Fruit fly (Drosophila melanogaster) whole organism, embryonic: ENCODE data around the gene CG6912.

Experiments
- Atf6 ChIP-seq: fragments of 200-800 bp; sonication (Bioruptor generic); IDR thresholded peaks from 2 replicates; pipeline ENCODE4 v1.3.6; 2022; ENCODE audit warnings: missing biosample characterization, missing genetic modification characterization
- B-H1 ChIP-seq: fragments of 200-800 bp; sonication (Bioruptor generic); IDR thresholded peaks from 3 replicates; pipeline ENCODE4 v1.3.6; 2022; ENCODE audit warnings: missing biosample characterization, missing genetic modification characterization
- CG11247 ChIP-seq: fragments of 200-800 bp; sonication (Bioruptor generic); IDR thresholded peaks from 2 replicates; pipeline ENCODE4 v1.3.6; 2022; ENCODE audit warnings: missing biosample characterization, missing genetic modification characterization
- CG13775 ChIP-seq: fragments of 200-800 bp; sonication (Bioruptor generic); optimal IDR thresholded peaks from 3 replicates; lab custom pipeline; 2017; ENCODE audit warnings: missing biosample characterization, mild to moderate bottlenecking, missing genetic modification characterization
- CG15073 ChIP-seq: fragments of 200-800 bp; sonication (Bioruptor generic); optimal IDR thresholded peaks from 2 replicates; lab custom pipeline; 2016; ENCODE audit warnings: missing biosample characterization, missing genetic modification characterization
- CG31388 ChIP-seq: fragments of 200-800 bp; sonication (Bioruptor generic); optimal IDR thresholded peaks from 2 replicates; lab custom pipeline; 2016; ENCODE audit warnings: missing biosample characterization, missing genetic modification characterization
- CG3163 ChIP-seq: fragments of 200-800 bp; sonication (Bioruptor generic); optimal IDR thresholded peaks from 3 replicates; lab custom pipeline; 2016; ENCODE audit warnings: missing biosample characterization, missing genetic modification characterization
- CG4707 ChIP-seq: fragments of 200-800 bp; sonication (Bioruptor generic); optimal IDR thresholded peaks from 2 replicates; lab custom pipeline; 2018; ENCODE audit warnings: missing biosample characterization, mild to moderate bottlenecking, missing genetic modification characterization, moderate library complexity
- CG8388 ChIP-seq: fragments of 200-800 bp; sonication (Bioruptor generic); optimal IDR thresholded peaks from 2 replicates; lab custom pipeline; 2019; ENCODE audit warnings: missing biosample characterization, mild to moderate bottlenecking, missing genetic modification characterization, moderate library complexity
- CG8944 ChIP-seq: fragments of 200-800 bp; sonication (Bioruptor generic); optimal IDR thresholded peaks from 3 replicates; lab custom pipeline; 2016; ENCODE audit warnings: missing biosample characterization, missing genetic modification characterization
- CG9932 ChIP-seq: fragments of 200-800 bp; sonication (Bioruptor generic); IDR thresholded peaks from 2 replicates; pipeline ENCODE4 v1.3.6; 2022; ENCODE audit warnings: missing biosample characterization, missing genetic modification characterization
- CkIIα-i1 ChIP-seq: fragments of 200-800 bp; sonication (Bioruptor generic); IDR thresholded peaks from 2 replicates; pipeline ENCODE4 v1.3.6; 2022; ENCODE audit warnings: missing biosample characterization, missing genetic modification characterization
- CrebB ChIP-seq: fragments of 200-800 bp; sonication (Bioruptor generic); optimal IDR thresholded peaks from 3 replicates; lab custom pipeline; 2018; ENCODE audit warnings: missing biosample characterization, mild to moderate bottlenecking, missing genetic modification characterization
- Drgx ChIP-seq: fragments of 200-800 bp; sonication (Bioruptor generic); IDR thresholded peaks from 2 replicates; pipeline ENCODE4 v1.3.6; 2022; ENCODE audit warnings: missing biosample characterization, missing genetic modification characterization
- Fer2 ChIP-seq: fragments of 200-800 bp; sonication (Bioruptor generic); optimal IDR thresholded peaks from 2 replicates; lab custom pipeline; 2018; ENCODE audit warnings: missing biosample characterization, mild to moderate bottlenecking, missing genetic modification characterization, moderate library complexity
- GATAe ChIP-seq: fragments of 200-800 bp; sonication (Bioruptor generic); conservative IDR thresholded peaks from 2 replicates; pipeline ENCODE4 v1.3.6; 2022; ENCODE audit warnings: missing biosample characterization, missing genetic modification characterization
- H2.0 ChIP-seq: fragments of 200-800 bp; sonication (Bioruptor generic); IDR thresholded peaks from 2 replicates; pipeline ENCODE4 v1.3.6; 2022; ENCODE audit warnings: missing biosample characterization, missing genetic modification characterization
- Hr78 ChIP-seq, 2 experiments: fragments of 200-800 bp in 1 of 2; fragments of >200 bp in 1 of 2; sonication (Bioruptor generic) in 1 of 2; optimal IDR thresholded peaks; 2 replicates each; lab custom pipeline; 2017 to 2019; ENCODE audit warnings: missing biosample characterization in 2 of 2, missing genetic modification characterization in 2 of 2, mild to moderate bottlenecking in 1 of 2, moderate library complexity in 1 of 2
- NfI ChIP-seq: fragments of 200-800 bp; sonication (Bioruptor generic); optimal IDR thresholded peaks from 3 replicates; lab custom pipeline; 2018; ENCODE audit warnings: missing biosample characterization, mild to moderate bottlenecking, missing genetic modification characterization, moderate library complexity
- Pdp1 ChIP-seq, 2 experiments: fragments of 200-800 bp; sonication (Bioruptor generic); optimal IDR thresholded peaks; 3 replicates each; lab custom pipeline; 2016; ENCODE audit warnings: missing biosample characterization in 2 of 2, missing genetic modification characterization in 2 of 2, mild to moderate bottlenecking in 1 of 2, moderate library complexity in 1 of 2
- Taf1 ChIP-seq: fragments of 200-800 bp; sonication (Bioruptor generic); IDR thresholded peaks from 2 replicates; pipeline ENCODE4 v1.3.6; 2022; ENCODE audit warnings: missing biosample characterization, missing genetic modification characterization
- cato ChIP-seq: fragments of 200-800 bp; sonication (Bioruptor generic); optimal IDR thresholded peaks from 2 replicates; lab custom pipeline; 2016; ENCODE audit warnings: missing biosample characterization, missing genetic modification characterization, borderline replicate concordance
- chinmo ChIP-seq: fragments of 200-800 bp; sonication (Bioruptor generic); IDR thresholded peaks from 4 replicates; pipeline ENCODE4 v1.3.6; 2022; ENCODE audit warnings: missing biosample characterization, missing genetic modification characterization; ENCODE audit not compliant: partially characterized antibody
- esg ChIP-seq: fragments of 200-800 bp; sonication (Bioruptor generic); conservative IDR thresholded peaks from 2 replicates; pipeline ENCODE4 v1.3.6; 2022; ENCODE audit warnings: missing biosample characterization, missing genetic modification characterization
- exex ChIP-seq: fragments of 200-800 bp; sonication (Bioruptor generic); optimal IDR thresholded peaks from 4 replicates; lab custom pipeline; 2018; ENCODE audit warnings: missing biosample characterization, mild to moderate bottlenecking, missing genetic modification characterization, moderate library complexity
- grn ChIP-seq: fragments of 200-800 bp; sonication (Bioruptor generic); optimal IDR thresholded peaks from 3 replicates; lab custom pipeline; 2017; ENCODE audit warnings: missing biosample characterization, missing genetic modification characterization
- jing ChIP-seq: fragments of 200-800 bp; sonication (Bioruptor generic); optimal IDR thresholded peaks from 2 replicates; lab custom pipeline; 2018; ENCODE audit warnings: missing biosample characterization, mild to moderate bottlenecking, missing genetic modification characterization
- peb ChIP-seq: fragments of 200-800 bp; sonication (Bioruptor generic); IDR thresholded peaks from 2 replicates; pipeline ENCODE4 v1.3.6; 2022; ENCODE audit warnings: missing biosample characterization, missing genetic modification characterization
- pho ChIP-seq: fragments of 200-800 bp; sonication (Bioruptor generic); optimal IDR thresholded peaks from 2 replicates; lab custom pipeline; 2016; ENCODE audit warnings: missing biosample characterization, missing genetic modification characterization
- pnt ChIP-seq: fragments of 200-800 bp; sonication (Bioruptor generic); optimal IDR thresholded peaks from 3 replicates; lab custom pipeline; 2016; ENCODE audit warnings: missing biosample characterization, missing genetic modification characterization
- sc ChIP-seq, 3 experiments: fragments of >200 bp in 2 of 3; fragments of 200-800 bp in 1 of 3; sonication (Bioruptor generic) in 1 of 3; optimal IDR thresholded peaks; 2 replicates in 2 of 3; 3 replicates in 1 of 3; lab custom pipeline; 2017; ENCODE audit warnings: mild to moderate bottlenecking in 1 of 3, missing biosample characterization in 1 of 3, missing genetic modification characterization in 1 of 3, missing genetic modification reagents in 1 of 3
- sd ChIP-seq: fragments of 200-800 bp; sonication (Bioruptor generic); optimal IDR thresholded peaks from 3 replicates; lab custom pipeline; 2018; ENCODE audit warnings: missing biosample characterization, mild to moderate bottlenecking, missing genetic modification characterization, moderate library complexity
- slou ChIP-seq: fragments of 200-800 bp; sonication (Bioruptor generic); optimal IDR thresholded peaks from 3 replicates; lab custom pipeline; 2016; ENCODE audit warnings: missing biosample characterization, missing genetic modification characterization
- stwl ChIP-seq: fragments of 200-800 bp; sonication (Bioruptor generic); optimal IDR thresholded peaks from 3 replicates; lab custom pipeline; 2018; ENCODE audit warnings: missing biosample characterization, mild to moderate bottlenecking, missing genetic modification characterization, moderate library complexity
- z ChIP-seq: fragments of 200-800 bp; sonication (Bioruptor generic); IDR thresholded peaks from 3 replicates; pipeline ENCODE4 v1.3.6; 2022; ENCODE audit warnings: missing biosample characterization, missing genetic modification characterization

The CG6912 gene

dm6 chr3R:15145491-15145890 is 8.7 kb upstream of the CG6912 start (continued):
- peak; percentile 37; the same call in 1 of the 2 replicates for TF ChIP-seq peb
- TF ChIP-seq CG31388 (GFP tag; lab: Kevin White, UChicago): no peak
- TF ChIP-seq stwl (tag; lab: Kevin White, UChicago): no peak
- peak; percentile 78 for TF ChIP-seq Drgx
- TF ChIP-seq slou (GFP tag; lab: Kevin White, UChicago): no peak
- TF ChIP-seq CG8388 (GFP tag; lab: Kevin White, UChicago): peak; percentile 54
- TF ChIP-seq CrebB (tag; lab: Kevin White, UChicago): peak; percentile 27
- TF ChIP-seq CG11247 (GFP tag; lab: Robert Waterston, UW): peak; percentile 63; the same call in 1 of the 2 replicates
- no peak; the same call in 2 of the 3 replicates for TF ChIP-seq B-H1 (GFP tag; lab: Robert Waterston, UW)
- TF ChIP-seq CG3163 (GFP tag; lab: Kevin White, UChicago): no peak
- TF ChIP-seq CG9932 (GFP tag; lab: Robert Waterston, UW): 0 out of 2 replicates have a peak, but pooled peaks have one; percentile 14
- TF ChIP-seq Pdp1 (GFP tag; optimal IDR thresholded peaks at IDR 0.05; lab: Kevin White, UChicago): peak; percentile 15 to 97
- TF ChIP-seq CG8944 (GFP tag; lab: Kevin White, UChicago): no peak
- no peak for TF ChIP-seq sc (optimal IDR thresholded peaks at IDR 0.05; lab: Kevin White, UChicago)
- TF ChIP-seq sc (GFP tag; optimal IDR thresholded peaks at IDR 0.05; lab: Kevin White, UChicago): no peak
- TF ChIP-seq H2.0 (GFP tag; lab: Robert Waterston, UW): peak; percentile 48; the same call in 1 of the 2 replicates
- TF ChIP-seq NfI (GFP tag; lab: Kevin White, UChicago): peak; percentile 36
- no peak for TF ChIP-seq pho (GFP tag; lab: Kevin White, UChicago)
- no peak for TF ChIP-seq cato
- no peak for TF ChIP-seq CG4707
- no peak for TF ChIP-seq CG15073 (GFP tag; lab: Kevin White, UChicago)
- peak; percentile 24; the same call in 1 of the 2 replicates for TF ChIP-seq esg
- no peak for TF ChIP-seq jing
- TF ChIP-seq Taf1: no peak
- TF ChIP-seq CkIIα-i1: no peak
- no peak for TF ChIP-seq pnt

dm6 chr3R:15139816-15140473 is 3.1 kb upstream of the CG6912 start, which contains the start of gene CG3987:
Gene CG3987, plus strand, starts transcription at chr3R:15139958.
- TF ChIP-seq grn (GFP tag; lab: Kevin White, UChicago) (peak; percentile 51), GATAe (peak; percentile 85), exex (tag; lab: Kevin White, UChicago) (peak; percentile 1), chinmo (GFP tag; lab: Robert Waterston, UW) (peak; percentile 81; the same call in 3 of the 4 replicates), Fer2 (tag; lab: Kevin White, UChicago) (no peak), CG13775 (GFP tag; lab: Kevin White, UChicago) (no peak), sd (tag; lab: Kevin White, UChicago) (peak; percentile 81), z (GFP tag; lab: Robert Waterston, UW) (peak; percentile 89), Hr78 (GFP tag; optimal IDR thresholded peaks at IDR 0.05; lab: Kevin White, UChicago) (peak in 1 of 2 experiments; percentile 23), Atf6 (GFP tag; lab: Robert Waterston, UW) (peak; percentile 2; the same call in 1 of the 2 replicates)
